Worm (Caenorhabditis elegans): ENCODE data around the gene H05C05.1.

- TF ChIP-seq ceh-13 (GFP tag; optimal IDR thresholded peaks at IDR 0.05) (no peak), aly-1 (tag; optimal IDR thresholded peaks at IDR 0.05) (no peak), ets-7 (tag; optimal IDR thresholded peaks at IDR 0.05) (no peak), tra-4 (tag; optimal IDR thresholded peaks at IDR 0.05) (no peak), ama-1 (optimal IDR thresholded peaks at IDR 0.05) (no peak), ceh-36 (tag; optimal IDR thresholded peaks at IDR 0.05) (no peak), hnd-1 (tag; optimal IDR thresholded peaks at IDR 0.05) (no peak)
Measured at ce11 chrIII:2918655-2919054, 28.3 kb upstream of the H05C05.1 start.
